Fruit fly (Drosophila melanogaster): Measurements from ENCODE around the gene CG4042.

CG4042 gene

DNA sequence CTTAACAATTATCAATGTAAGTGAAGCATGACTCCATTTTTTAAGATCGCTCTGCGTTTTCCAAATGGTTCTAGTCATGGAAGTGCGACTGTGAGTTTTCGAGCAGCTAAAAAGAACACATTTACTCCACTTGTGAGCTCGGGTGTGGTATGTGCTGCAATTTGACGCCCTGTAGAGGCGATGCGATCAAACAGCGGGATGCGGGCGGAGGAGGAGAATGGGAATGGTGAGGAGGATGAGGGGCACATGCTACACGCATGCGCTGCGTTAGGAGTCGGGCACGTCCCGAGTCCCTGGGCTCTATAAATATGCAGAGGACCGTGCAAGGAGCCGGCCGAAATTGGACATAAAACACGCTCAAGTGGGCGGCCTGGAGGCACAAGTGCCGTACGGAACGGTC, 18.0 kb upstream of the CG4042 start:
- TF ChIP-seq CG13894 (tag; optimal IDR thresholded peaks at IDR 0.05) (no peak), CG12104 (GFP tag; optimal IDR thresholded peaks at IDR 0.05) (no peak), nmo (GFP tag; optimal IDR thresholded peaks at IDR 0.05) (no peak), YL-1 (GFP tag; optimal IDR thresholded peaks at IDR 0.05) (no peak), lbe (GFP tag; optimal IDR thresholded peaks at IDR 0.05) (no peak), vvl (GFP tag; IDR thresholded peaks at IDR 0.05) (no peak), CG5245 (GFP tag; optimal IDR thresholded peaks at IDR 0.05) (no peak), Hr51 (GFP tag; optimal IDR thresholded peaks at IDR 0.05) (no peak), CG9437 (GFP tag; optimal IDR thresholded peaks at IDR 0.05) (no peak), dpn (GFP tag; optimal IDR thresholded peaks at IDR 0.05) (no peak), unc-4 (GFP tag; IDR thresholded peaks at IDR 0.05; ENCODE audit: partially characterized antibody) (no peak), E2f2 (GFP tag; IDR thresholded peaks at IDR 0.05) (no peak), Lim3 (GFP tag; IDR thresholded peaks at IDR 0.05) (no peak), slou (GFP tag; optimal IDR thresholded peaks at IDR 0.05) (no peak), ssp (GFP tag; IDR thresholded peaks at IDR 0.05) (no peak), Dll (GFP tag; IDR thresholded peaks at IDR 0.05; ENCODE audit: partially characterized antibody) (0 out of 4 replicates have a peak, but pooled peaks have one; percentile 25), CG14965 (GFP tag; optimal IDR thresholded peaks at IDR 0.05; ENCODE audit: borderline replicate concordance) (no peak), trem (tag; optimal IDR thresholded peaks at IDR 0.05) (no peak), CG11696 (GFP tag; IDR thresholded peaks at IDR 0.05) (0 out of 2 replicates have a peak, but pooled peaks have one; percentile 23), tll (GFP tag; optimal IDR thresholded peaks at IDR 0.05) (no peak), CG18619 (GFP tag; optimal IDR thresholded peaks at IDR 0.05) (no peak), caup (GFP tag; optimal IDR thresholded peaks at IDR 0.05; ENCODE audit: severe bottlenecking) (no peak), twi (tag; optimal IDR thresholded peaks at IDR 0.05) (peak; percentile 99), chn (GFP tag; optimal IDR thresholded peaks at IDR 0.05) (no peak), CG6175 (GFP tag; IDR thresholded peaks at IDR 0.05) (no peak), CG1792 (GFP tag; optimal IDR thresholded peaks at IDR 0.05) (no peak), CG8944 (GFP tag; optimal IDR thresholded peaks at IDR 0.05) (no peak), dmrt99B (tag; optimal IDR thresholded peaks at IDR 0.05) (no peak), CG31224 (GFP tag; IDR thresholded peaks at IDR 0.05) (no peak), CG2129 (GFP tag; IDR thresholded peaks at IDR 0.05; ENCODE audit: partially characterized antibody) (no peak), BtbVII (GFP tag; optimal IDR thresholded peaks at IDR 0.05) (no peak), ewg (GFP tag; optimal IDR thresholded peaks at IDR 0.05) (peak; percentile 46), D (optimal IDR thresholded peaks at IDR 0.05) (no peak), D (GFP tag; optimal IDR thresholded peaks at IDR 0.05) (no peak), CG33213 (GFP tag; optimal IDR thresholded peaks at IDR 0.05) (no peak), vnd (GFP tag; IDR thresholded peaks at IDR 0.05; ENCODE audit: partially characterized antibody) (no peak), CG4424 (GFP tag; optimal IDR thresholded peaks at IDR 0.05) (no peak), CG9876 (GFP tag; optimal IDR thresholded peaks at IDR 0.05) (no peak), amos (GFP tag; IDR thresholded peaks at IDR 0.05; ENCODE audit: partially characterized antibody) (no peak), CG17802 (tag; optimal IDR thresholded peaks at IDR 0.05) (no peak), cas (GFP tag; IDR thresholded peaks at IDR 0.05) (no peak), sr (GFP tag; IDR thresholded peaks at IDR 0.05) (no peak), fu2 (GFP tag; optimal IDR thresholded peaks at IDR 0.05) (no peak), tin (GFP tag; optimal IDR thresholded peaks at IDR 0.05) (no peak), CG1647 (GFP tag; optimal IDR thresholded peaks at IDR 0.05) (no peak), CG4282 (GFP tag; optimal IDR thresholded peaks at IDR 0.05) (no peak), gcm (GFP tag; optimal IDR thresholded peaks at IDR 0.05) (peak; percentile 75), CG32767 (GFP tag; IDR thresholded peaks at IDR 0.05) (no peak), HLH3B (GFP tag; IDR thresholded peaks at IDR 0.05) (no peak), cg (GFP tag; optimal IDR thresholded peaks at IDR 0.05) (no peak), odd (GFP tag; optimal IDR thresholded peaks at IDR 0.05) (no peak)

Data from whole organism, embryonic.